Fruit fly (Drosophila melanogaster): ENCODE measurements around the gene CG9953.

The CG9953 gene

DNA sequence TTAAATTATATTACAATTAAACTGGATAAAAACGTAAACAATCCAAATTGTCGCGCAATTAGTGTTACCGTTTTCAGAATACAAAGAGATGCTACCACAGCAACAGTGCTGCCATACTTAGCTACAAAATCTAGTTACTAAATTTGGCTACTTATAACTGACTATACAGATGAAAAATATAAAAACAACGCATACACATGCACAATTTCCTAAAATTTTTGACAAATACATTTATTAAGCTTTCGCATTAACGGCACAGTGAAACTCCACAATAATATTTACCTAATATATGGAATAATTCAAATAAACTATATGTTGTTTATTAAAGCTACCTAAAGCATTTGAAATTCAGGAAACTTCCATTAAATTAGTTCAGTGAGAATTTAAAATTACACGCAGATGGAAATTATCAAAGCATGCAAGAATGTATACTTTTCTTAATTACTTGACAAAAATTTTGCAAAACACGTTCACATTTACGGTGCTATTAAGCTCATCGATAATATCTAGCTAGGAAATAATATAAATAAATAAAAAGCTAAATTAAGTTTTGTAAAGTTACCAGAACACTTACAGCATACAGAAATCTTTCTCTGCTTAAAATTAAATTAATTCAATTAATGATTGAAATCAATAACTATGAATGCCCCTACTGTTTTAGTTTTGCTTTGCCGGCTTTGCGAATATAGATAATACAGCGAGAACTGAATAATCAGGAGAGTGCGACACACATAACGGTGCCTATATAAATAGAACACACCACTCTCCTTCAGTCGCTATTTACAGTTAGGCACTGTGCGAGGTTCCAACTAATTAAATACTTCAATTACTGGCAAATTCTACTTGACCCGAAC, at the start of gene CG9953, which contains the start of gene Mis12 (continued):
- TF ChIP-seq sisA (GFP tag; IDR thresholded peaks at IDR 0.05) (no peak), Lim3 (GFP tag; IDR thresholded peaks at IDR 0.05) (no peak), CG11695 (GFP tag; IDR thresholded peaks at IDR 0.05) (0 out of 3 replicates have a peak, but pooled peaks have one; percentile 27), CG11696 (GFP tag; IDR thresholded peaks at IDR 0.05) (no peak), CG11093 (GFP tag; IDR thresholded peaks at IDR 0.05) (no peak), CG33557 (GFP tag; optimal IDR thresholded peaks at IDR 0.05) (peak; percentile 43), CG8924 (tag; optimal IDR thresholded peaks at IDR 0.05) (peak; percentile 57), CG14965 (GFP tag; optimal IDR thresholded peaks at IDR 0.05; ENCODE audit: borderline replicate concordance) (no peak), zf30C (GFP tag; optimal IDR thresholded peaks at IDR 0.05) (no peak), Myb (GFP tag; optimal IDR thresholded peaks at IDR 0.05) (no peak), CG7963 (GFP tag; IDR thresholded peaks at IDR 0.05; ENCODE audit: partially characterized antibody) (no peak), Doc3 (GFP tag; IDR thresholded peaks at IDR 0.05; ENCODE audit: partially characterized antibody) (no peak), CG12104 (GFP tag; optimal IDR thresholded peaks at IDR 0.05) (peak; percentile 26), CG2875 (GFP tag; optimal IDR thresholded peaks at IDR 0.05) (no peak), vnd (GFP tag; IDR thresholded peaks at IDR 0.05; ENCODE audit: partially characterized antibody) (no peak), CG17829 (tag; optimal IDR thresholded peaks at IDR 0.05) (peak; percentile 23), pzg (GFP tag; optimal IDR thresholded peaks at IDR 0.05) (peak; percentile 26), Meics (GFP tag; optimal IDR thresholded peaks at IDR 0.05) (peak; percentile 55), lilli (GFP tag; optimal IDR thresholded peaks at IDR 0.05) (peak; percentile 47), ci (GFP tag; IDR thresholded peaks at IDR 0.05) (no peak), CG15269 (tag; optimal IDR thresholded peaks at IDR 0.05) (peak; percentile 58), ranshi (GFP tag; IDR thresholded peaks at IDR 0.05) (peak; percentile 15; the same call in 1 of the 2 replicates), CG11456 (GFP tag; IDR thresholded peaks at IDR 0.05) (0 out of 3 replicates have a peak, but pooled peaks have one; percentile 7), tin (GFP tag; optimal IDR thresholded peaks at IDR 0.05) (peak; percentile 24), Ravus (GFP tag; IDR thresholded peaks at IDR 0.05) (no peak), CG18011 (GFP tag; optimal IDR thresholded peaks at IDR 0.05) (no peak), CG4707 (GFP tag; optimal IDR thresholded peaks at IDR 0.05) (no peak), CG2889 (GFP tag; IDR thresholded peaks at IDR 0.05) (peak; percentile 41; the same call in 1 of the 3 replicates), Dref (GFP tag; IDR thresholded peaks at IDR 0.05) (no peak), jumu (GFP tag; optimal IDR thresholded peaks at IDR 0.05) (no peak), sima (GFP tag; optimal IDR thresholded peaks at IDR 0.05) (no peak), CG9609 (GFP tag; optimal IDR thresholded peaks at IDR 0.05) (no peak), Asciz (GFP tag; optimal IDR thresholded peaks at IDR 0.05) (no peak), CG5953 (GFP tag; IDR thresholded peaks at IDR 0.05) (no peak), slbo (GFP tag; IDR thresholded peaks at IDR 0.05) (peak; percentile 48), Ets97D (GFP tag; optimal IDR thresholded peaks at IDR 0.05) (no peak), usp (GFP tag; optimal IDR thresholded peaks at IDR 0.05) (no peak), fd64A (GFP tag; optimal IDR thresholded peaks at IDR 0.05) (no peak), nerfin-2 (GFP tag; IDR thresholded peaks at IDR 0.05; ENCODE audit: partially characterized antibody) (no peak), CkIIα-i1 (GFP tag; IDR thresholded peaks at IDR 0.05) (no peak), tll (GFP tag; optimal IDR thresholded peaks at IDR 0.05) (no peak), HLHmδ (GFP tag; optimal IDR thresholded peaks at IDR 0.05) (no peak), gfzf (GFP tag; optimal IDR thresholded peaks at IDR 0.05) (peak; percentile 67), NC2α (GFP tag; optimal IDR thresholded peaks at IDR 0.05) (no peak), br (optimal IDR thresholded peaks at IDR 0.05) (no peak), ap (GFP tag; IDR thresholded peaks at IDR 0.05) (0 out of 2 replicates have a peak, but pooled peaks have one; percentile 5), CG7987 (GFP tag; optimal IDR thresholded peaks at IDR 0.05) (no peak), CG6765 (GFP tag; optimal IDR thresholded peaks at IDR 0.05) (no peak), CG6175 (GFP tag; IDR thresholded peaks at IDR 0.05) (no peak)

Measured in whole organism, embryonic.